Fruit fly (Drosophila melanogaster) whole organism, embryonic: ENCODE results near the gene Ns1.

Experiments used
- Aef1 ChIP-seq: fragments of 200-800 bp; sonication (Bioruptor generic); IDR thresholded peaks from 3 replicates; pipeline ENCODE4 v1.3.6; 2022; ENCODE audit warnings: missing biosample characterization, missing genetic modification characterization
- CG11093 ChIP-seq: fragments of 200-800 bp; sonication (Bioruptor generic); IDR thresholded peaks from 3 replicates; pipeline ENCODE4 v1.3.6; 2022; ENCODE audit warnings: missing biosample characterization, missing genetic modification characterization
- CG14050 ChIP-seq: fragments of 200-800 bp; sonication (Bioruptor generic); IDR thresholded peaks from 3 replicates; pipeline ENCODE4 v1.3.6; 2022; ENCODE audit warnings: missing biosample characterization, missing genetic modification characterization
- CG14441 ChIP-seq: fragments of 200-800 bp; sonication (Bioruptor generic); IDR thresholded peaks from 2 replicates; pipeline ENCODE4 v1.3.6; 2022; ENCODE audit warnings: missing biosample characterization, missing genetic modification characterization
- CG15479 ChIP-seq: fragments of 200-800 bp; sonication (Bioruptor generic); optimal IDR thresholded peaks from 3 replicates; lab custom pipeline; 2019; ENCODE audit warnings: missing biosample characterization, mild to moderate bottlenecking, missing genetic modification characterization, moderate library complexity
- CG1603 ChIP-seq: fragments of 200-800 bp; sonication (Bioruptor generic); optimal IDR thresholded peaks from 2 replicates; lab custom pipeline; 2019; ENCODE audit warnings: missing biosample characterization, mild to moderate bottlenecking, missing genetic modification characterization, moderate library complexity
- CG18011 ChIP-seq: fragments of 200-800 bp; sonication (Bioruptor generic); optimal IDR thresholded peaks from 2 replicates; lab custom pipeline; 2017; ENCODE audit warnings: missing biosample characterization, missing genetic modification characterization, mild to moderate bottlenecking, moderate library complexity, missing genotype
- CG2202 ChIP-seq: fragments of 200-800 bp; sonication (Bioruptor generic); optimal IDR thresholded peaks from 2 replicates; lab custom pipeline; 2018; ENCODE audit warnings: missing biosample characterization, mild to moderate bottlenecking, missing genetic modification characterization
- CG31224 ChIP-seq: fragments of 200-800 bp; sonication (Bioruptor generic); IDR thresholded peaks from 2 replicates; pipeline ENCODE4 v1.3.6; 2022; ENCODE audit warnings: missing biosample characterization, missing genetic modification characterization
- CG31365 ChIP-seq: fragments of 200-800 bp; sonication (Bioruptor generic); optimal IDR thresholded peaks from 2 replicates; lab custom pipeline; 2018; ENCODE audit warnings: missing biosample characterization, mild to moderate bottlenecking, missing genetic modification characterization
- CG4328 ChIP-seq: fragments of 200-800 bp; sonication (Bioruptor generic); optimal IDR thresholded peaks from 3 replicates; lab custom pipeline; 2017; ENCODE audit warnings: missing biosample characterization, missing genetic modification reagents, missing genetic modification characterization
- CG6813 ChIP-seq: fragments of 200-800 bp; sonication (Bioruptor generic); optimal IDR thresholded peaks from 2 replicates; lab custom pipeline; 2017; ENCODE audit warnings: missing biosample characterization, missing genetic modification characterization, mild to moderate bottlenecking, moderate library complexity, missing genetic modification reagents
- CG7839 ChIP-seq: fragments of 200-800 bp; sonication (Bioruptor generic); optimal IDR thresholded peaks from 3 replicates; lab custom pipeline; 2018; ENCODE audit warnings: missing biosample characterization, mild to moderate bottlenecking, missing genetic modification characterization, moderate library complexity
- CG9215 ChIP-seq: fragments of 200-800 bp; sonication (Bioruptor generic); IDR thresholded peaks from 2 replicates; pipeline ENCODE4 v1.3.6; 2022; ENCODE audit warnings: missing biosample characterization, missing genetic modification characterization
- CG9932 ChIP-seq: fragments of 200-800 bp; sonication (Bioruptor generic); IDR thresholded peaks from 2 replicates; pipeline ENCODE4 v1.3.6; 2022; ENCODE audit warnings: missing biosample characterization, missing genetic modification characterization
- D ChIP-seq, 2 experiments: fragments of 200-800 bp in 1 of 2; fragments of >200 bp in 1 of 2; sonication (Bioruptor generic) in 1 of 2; optimal IDR thresholded peaks; 2 replicates in 1 of 2; 3 replicates in 1 of 2; lab custom pipeline; 2017; ENCODE audit warnings: mild to moderate bottlenecking in 1 of 2, missing biosample characterization in 1 of 2, missing genetic modification characterization in 1 of 2, missing genetic modification reagents in 1 of 2
- Dip3 ChIP-seq: fragments of 200-800 bp; sonication (Bioruptor generic); optimal IDR thresholded peaks from 3 replicates; lab custom pipeline; 2016; ENCODE audit warnings: missing biosample characterization, missing genetic modification characterization
- E2f2 ChIP-seq: fragments of 200-800 bp; sonication (Bioruptor generic); IDR thresholded peaks from 2 replicates; pipeline ENCODE4 v1.3.6; 2022; ENCODE audit warnings: missing biosample characterization, missing genetic modification characterization
- Elba2 ChIP-seq: fragments of 200-800 bp; sonication (Bioruptor generic); optimal IDR thresholded peaks from 3 replicates; lab custom pipeline; 2016; ENCODE audit warnings: missing biosample characterization, missing genetic modification characterization
- Fer2 ChIP-seq: fragments of 200-800 bp; sonication (Bioruptor generic); optimal IDR thresholded peaks from 2 replicates; lab custom pipeline; 2018; ENCODE audit warnings: missing biosample characterization, mild to moderate bottlenecking, missing genetic modification characterization, moderate library complexity
- Hsf ChIP-seq: fragments of 200-800 bp; sonication (Bioruptor generic); optimal IDR thresholded peaks from 3 replicates; lab custom pipeline; 2016; ENCODE audit warnings: missing biosample characterization, missing genetic modification characterization
- Jarid2 ChIP-seq: fragments of 200-800 bp; sonication (Bioruptor generic); optimal IDR thresholded peaks from 3 replicates; lab custom pipeline; 2017; ENCODE audit warnings: mild to moderate bottlenecking, missing biosample characterization, missing genetic modification reagents, missing genetic modification characterization
- Myb ChIP-seq: fragments of 200-800 bp; sonication (Bioruptor generic); optimal IDR thresholded peaks from 2 replicates; lab custom pipeline; 2016; ENCODE audit warnings: missing biosample characterization, missing genetic modification characterization
- NFAT ChIP-seq: fragments of 200-800 bp; sonication (Bioruptor generic); IDR thresholded peaks from 2 replicates; pipeline ENCODE4 v1.3.6; 2022; ENCODE audit warnings: missing biosample characterization, missing genetic modification characterization
- Nf-YA ChIP-seq: fragments of 200-800 bp; sonication (Bioruptor generic); IDR thresholded peaks from 2 replicates; pipeline ENCODE4 v1.3.6; 2022; ENCODE audit warnings: missing biosample characterization, missing genetic modification characterization
- Oli ChIP-seq: fragments of 200-800 bp; sonication (Bioruptor generic); optimal IDR thresholded peaks from 2 replicates; lab custom pipeline; 2018; ENCODE audit warnings: missing biosample characterization, mild to moderate bottlenecking, missing genetic modification characterization, moderate library complexity
- Sry-β ChIP-seq: fragments of 200-800 bp; sonication (Bioruptor generic); optimal IDR thresholded peaks from 2 replicates; lab custom pipeline; 2018; ENCODE audit warnings: missing biosample characterization, mild to moderate bottlenecking, missing genetic modification characterization, moderate library complexity
- al ChIP-seq: fragments of 200-800 bp; sonication (Bioruptor generic); IDR thresholded peaks from 2 replicates; pipeline ENCODE4 v1.3.6; 2022; ENCODE audit warnings: missing biosample characterization, missing genetic modification characterization
- az2 ChIP-seq: fragments of 200-800 bp; sonication (Bioruptor generic); optimal IDR thresholded peaks from 3 replicates; lab custom pipeline; 2016; ENCODE audit warnings: missing biosample characterization, missing genetic modification characterization
- bab2 ChIP-seq: fragments of 200-800 bp; sonication (Bioruptor generic); optimal IDR thresholded peaks from 2 replicates; lab custom pipeline; 2016; ENCODE audit warnings: missing biosample characterization, missing genetic modification characterization
- cad ChIP-seq: fragments of >200 bp; optimal IDR thresholded peaks from 2 replicates; lab custom pipeline; 2017; ENCODE audit warnings: missing biosample characterization, missing genetic modification characterization
- cas ChIP-seq: fragments of 200-800 bp; sonication (Bioruptor generic); IDR thresholded peaks from 2 replicates; pipeline ENCODE4 v1.3.6; 2022; ENCODE audit warnings: missing biosample characterization, missing genetic modification characterization
- dmrt99B ChIP-seq: fragments of 200-800 bp; sonication (Bioruptor generic); optimal IDR thresholded peaks from 2 replicates; lab custom pipeline; 2018; ENCODE audit warnings: missing biosample characterization, mild to moderate bottlenecking, missing genetic modification characterization, moderate library complexity
- eyg ChIP-seq: fragments of 200-800 bp; sonication (Bioruptor generic); optimal IDR thresholded peaks from 3 replicates; lab custom pipeline; 2016; ENCODE audit warnings: missing biosample characterization, missing genetic modification characterization
- hth ChIP-seq: fragments of >200 bp; optimal IDR thresholded peaks from 2 replicates; lab custom pipeline; 2017; ENCODE audit warnings: inconsistent platforms
- luna ChIP-seq: fragments of 200-800 bp; sonication (Bioruptor generic); optimal IDR thresholded peaks from 2 replicates; lab custom pipeline; 2016; ENCODE audit warnings: missing biosample characterization, missing genetic modification characterization
- p53 ChIP-seq: fragments of 200-800 bp; sonication (Bioruptor generic); optimal IDR thresholded peaks from 2 replicates; lab custom pipeline; 2016; ENCODE audit warnings: missing biosample characterization, missing genetic modification characterization
- pnt ChIP-seq: fragments of 200-800 bp; sonication (Bioruptor generic); optimal IDR thresholded peaks from 3 replicates; lab custom pipeline; 2016; ENCODE audit warnings: missing biosample characterization, missing genetic modification characterization
- pum ChIP-seq: fragments of 200-800 bp; sonication (Bioruptor generic); optimal IDR thresholded peaks from 2 replicates; lab custom pipeline; 2016; ENCODE audit warnings: missing biosample characterization, missing genetic modification characterization
- pzg ChIP-seq: fragments of 200-800 bp; sonication (Bioruptor generic); optimal IDR thresholded peaks from 3 replicates; lab custom pipeline; 2018; ENCODE audit warnings: missing biosample characterization, mild to moderate bottlenecking, missing genetic modification characterization, moderate library complexity
- ro ChIP-seq: fragments of 200-800 bp; sonication (Bioruptor generic); IDR thresholded peaks from 2 replicates; pipeline ENCODE4 v1.3.6; 2022; ENCODE audit warnings: missing biosample characterization, missing genetic modification characterization
- sc ChIP-seq, 3 experiments: fragments of >200 bp in 2 of 3; fragments of 200-800 bp in 1 of 3; sonication (Bioruptor generic) in 1 of 3; optimal IDR thresholded peaks; 2 replicates in 2 of 3; 3 replicates in 1 of 3; lab custom pipeline; 2017; ENCODE audit warnings: mild to moderate bottlenecking in 1 of 3, missing biosample characterization in 1 of 3, missing genetic modification characterization in 1 of 3, missing genetic modification reagents in 1 of 3
- seq ChIP-seq: fragments of 200-800 bp; sonication (Bioruptor generic); IDR thresholded peaks from 2 replicates; pipeline ENCODE4 v1.3.6; 2022; ENCODE audit warnings: missing biosample characterization, missing genetic modification characterization
- slou ChIP-seq: fragments of 200-800 bp; sonication (Bioruptor generic); optimal IDR thresholded peaks from 3 replicates; lab custom pipeline; 2016; ENCODE audit warnings: missing biosample characterization, missing genetic modification characterization
- toy ChIP-seq: fragments of 200-800 bp; sonication (Bioruptor generic); IDR thresholded peaks from 2 replicates; pipeline ENCODE4 v1.3.6; 2022; ENCODE audit warnings: missing biosample characterization, missing genetic modification characterization
- tup ChIP-seq: fragments of 200-800 bp; sonication (Bioruptor generic); optimal IDR thresholded peaks from 2 replicates; lab custom pipeline; 2016; ENCODE audit warnings: missing biosample characterization, mild to moderate bottlenecking, missing genetic modification characterization, moderate library complexity
- twi ChIP-seq: fragments of 200-800 bp; optimal IDR thresholded peaks from 2 replicates; lab custom pipeline; 2019; ENCODE audit warnings: missing biosample characterization, mild to moderate bottlenecking, missing genetic modification characterization, moderate library complexity
- wek ChIP-seq: fragments of 200-800 bp; sonication (Bioruptor generic); optimal IDR thresholded peaks from 3 replicates; lab custom pipeline; 2018; ENCODE audit warnings: missing biosample characterization, mild to moderate bottlenecking, missing genetic modification characterization, moderate library complexity
- wor ChIP-seq: fragments of 200-800 bp; sonication (Bioruptor generic); IDR thresholded peaks from 2 replicates; pipeline ENCODE4 v1.3.6; 2022; ENCODE audit warnings: missing biosample characterization, missing genetic modification characterization
- zen ChIP-seq: fragments of 200-800 bp; sonication (Bioruptor generic); optimal IDR thresholded peaks from 3 replicates; lab custom pipeline; 2018; ENCODE audit warnings: missing biosample characterization, mild to moderate bottlenecking, missing genetic modification characterization, moderate library complexity

Gene Ns1

DNA sequence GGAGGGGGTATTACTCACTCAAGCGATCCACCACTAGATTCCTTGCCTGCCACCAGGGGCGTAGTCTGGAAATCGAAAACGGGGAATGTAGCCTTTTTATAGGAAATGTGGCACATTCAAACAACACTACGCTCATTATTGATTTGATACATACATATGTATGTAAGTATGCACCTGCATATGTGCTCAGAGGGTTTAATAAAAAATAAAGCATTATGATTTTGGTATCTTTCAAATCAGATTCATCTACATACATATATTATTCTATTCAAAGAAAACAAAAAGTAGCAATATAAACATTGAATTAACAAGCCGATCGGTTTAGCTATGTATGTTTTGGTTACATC, 15.6 kb downstream of the Ns1 start (continued):
- no peak for TF ChIP-seq cas (GFP tag; lab: Robert Waterston, UW)
- TF ChIP-seq CG31224 (GFP tag; lab: Robert Waterston, UW): no peak
- no peak for TF ChIP-seq CG2202 (tag; lab: Kevin White, UChicago)
- no peak for TF ChIP-seq CG11093 (GFP tag; lab: Robert Waterston, UW)
- TF ChIP-seq CG9932 (GFP tag; lab: Robert Waterston, UW): no peak
- TF ChIP-seq dmrt99B (tag; lab: Kevin White, UChicago): peak; percentile 41
- TF ChIP-seq p53 (GFP tag; lab: Kevin White, UChicago): no peak
- no peak for TF ChIP-seq ro (GFP tag; lab: Robert Waterston, UW)
- TF ChIP-seq Hsf: peak; percentile 3
- TF ChIP-seq pum (GFP tag; lab: Kevin White, UChicago): no peak
- TF ChIP-seq tup (GFP tag; lab: Kevin White, UChicago): no peak
- no peak; the same call in 1 of the 2 replicates for TF ChIP-seq CG14441 (GFP tag; lab: Robert Waterston, UW)
- TF ChIP-seq CG6813 (GFP tag; lab: Kevin White, UChicago): no peak
- TF ChIP-seq eyg (GFP tag; lab: Kevin White, UChicago): no peak
- TF ChIP-seq CG14050 (GFP tag; lab: Robert Waterston, UW): no peak
- no peak for TF ChIP-seq pzg (GFP tag; lab: Kevin White, UChicago)
- peak; percentile 54 for TF ChIP-seq CG7839 (tag; lab: Kevin White, UChicago)
- no peak for TF ChIP-seq luna (GFP tag; lab: Kevin White, UChicago)
- no peak; the same call in 2 of the 3 replicates for TF ChIP-seq Aef1 (GFP tag; lab: Robert Waterston, UW)
- TF ChIP-seq seq: no peak
- no peak for TF ChIP-seq Nf-YA (GFP tag; lab: Robert Waterston, UW)
- no peak for TF ChIP-seq wek (GFP tag; lab: Kevin White, UChicago)
- no peak for TF ChIP-seq CG18011 (GFP tag; lab: Kevin White, UChicago)
- no peak for TF ChIP-seq toy (GFP tag; lab: Robert Waterston, UW)
- TF ChIP-seq CG1603: peak; percentile 42
- TF ChIP-seq cad (GFP tag; lab: Kevin White, UChicago): no peak
- TF ChIP-seq Oli (tag; lab: Kevin White, UChicago): peak; percentile 5
- no peak for TF ChIP-seq D (optimal IDR thresholded peaks at IDR 0.05; lab: Kevin White, UChicago)
- TF ChIP-seq D (GFP tag; optimal IDR thresholded peaks at IDR 0.05; lab: Kevin White, UChicago): peak; percentile 44
- no peak for TF ChIP-seq Jarid2 (GFP tag; lab: Kevin White, UChicago)
- no peak for TF ChIP-seq sc (optimal IDR thresholded peaks at IDR 0.05; lab: Kevin White, UChicago)
- TF ChIP-seq sc (GFP tag; optimal IDR thresholded peaks at IDR 0.05; lab: Kevin White, UChicago): no peak
- TF ChIP-seq pnt (GFP tag; lab: Kevin White, UChicago): peak; percentile 2
- TF ChIP-seq CG4328 (GFP tag; lab: Kevin White, UChicago): no peak
- TF ChIP-seq CG9215 (GFP tag; lab: Robert Waterston, UW): no peak
- no peak for TF ChIP-seq Elba2 (GFP tag; lab: Kevin White, UChicago)
- no peak for TF ChIP-seq Sry-β (GFP tag; lab: Kevin White, UChicago)
- TF ChIP-seq, all 482 proteins: peak for 65

dm6 chr3R:17056183-17056904, 16.1 kb downstream of the Ns1 start:
- peak; percentile 59 for TF ChIP-seq twi
- TF ChIP-seq wor: no peak
- peak; percentile 45 for TF ChIP-seq CG15479 (GFP tag; lab: Kevin White, UChicago)
- no peak for TF ChIP-seq hth
- peak; percentile 52; the same call in 1 of the 2 replicates for TF ChIP-seq NFAT
- peak; percentile 81 for TF ChIP-seq zen
- TF ChIP-seq slou: no peak
- TF ChIP-seq bab2 (GFP tag; lab: Kevin White, UChicago): no peak
- TF ChIP-seq az2 (GFP tag; lab: Kevin White, UChicago): no peak
- TF ChIP-seq Myb (GFP tag; lab: Kevin White, UChicago): no peak
- no peak for TF ChIP-seq al (GFP tag; lab: Robert Waterston, UW)
- peak; percentile 33; the same call in 1 of the 2 replicates for TF ChIP-seq E2f2 (GFP tag; lab: Robert Waterston, UW)
- no peak for TF ChIP-seq Fer2 (tag; lab: Kevin White, UChicago)
- TF ChIP-seq CG11093 (GFP tag; lab: Robert Waterston, UW): no peak
- peak; percentile 18 for TF ChIP-seq Dip3 (GFP tag; lab: Kevin White, UChicago)
- TF ChIP-seq CG31365 (tag; lab: Kevin White, UChicago): no peak
